Worm (Caenorhabditis elegans): Measurements from ENCODE around the gene C08B6.10.
A peak's percentile ranks its signal among the peaks of the same experiment; 100 is the strongest.

The C08B6.10 gene

DNA sequence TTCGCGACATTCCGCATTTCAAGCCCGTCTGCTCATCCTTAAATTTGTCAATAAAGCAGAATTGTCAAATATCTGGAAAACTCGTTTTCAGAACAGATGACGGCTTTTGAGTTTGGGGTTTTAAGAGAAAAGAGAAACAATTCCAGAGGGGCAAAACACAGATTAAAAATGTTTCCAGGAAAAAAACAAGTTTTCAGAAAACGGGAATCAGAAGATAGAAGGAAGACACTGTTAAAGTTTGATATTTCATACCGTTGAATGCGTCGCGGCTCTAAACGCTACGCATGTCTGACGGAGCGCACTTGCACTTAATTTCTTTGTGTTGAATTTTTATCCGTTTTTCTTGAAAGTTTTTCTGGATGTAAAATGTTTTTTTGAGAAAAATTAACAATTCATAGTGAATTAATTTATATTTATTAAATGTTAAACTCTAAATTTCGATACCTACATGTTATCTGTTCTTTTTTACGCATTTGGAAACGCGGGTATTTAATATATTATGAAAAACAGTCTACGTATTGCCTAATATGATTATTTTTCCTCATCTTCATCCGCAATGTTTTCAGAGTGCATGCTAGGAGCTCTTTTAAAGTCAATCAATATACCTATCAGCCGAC, 8.9 kb downstream of the C08B6.10 start, which contains the start of the genes C08B6.18, wdr-20 and C08B6.8:
Gene C08B6.18, minus strand, starts transcription at position 51 of the 617 bp plus-strand sequence.
Gene wdr-20, minus strand, starts transcription at position 82 of the 617 bp plus-strand sequence.
Gene C08B6.8, plus strand, starts transcription at position 567 of the 617 bp plus-strand sequence.
- TF ChIP-seq madf-6 (GFP tag; IDR thresholded peaks at IDR 0.05) = no peak
- no peak for TF ChIP-seq dpff-1 (tag; optimal IDR thresholded peaks at IDR 0.05)
- no peak for TF ChIP-seq lin-35 (GFP tag; optimal IDR thresholded peaks at IDR 0.05)
- peak; percentile 89 for TF ChIP-seq madf-3 (GFP tag; IDR thresholded peaks at IDR 0.05)
- no peak for TF ChIP-seq egl-18 (GFP tag; IDR thresholded peaks at IDR 0.05)
- no peak for TF ChIP-seq ekl-4 (GFP tag; IDR thresholded peaks at IDR 0.05)
- TF ChIP-seq ztf-6 (GFP tag; IDR thresholded peaks at IDR 0.05) = no peak
- no peak for TF ChIP-seq snpc-4 (GFP tag; optimal IDR thresholded peaks at IDR 0.05)
- peak in 1 of 4 experiments; percentile 35 for TF ChIP-seq snpc-4 (tag; optimal IDR thresholded peaks at IDR 0.05)

DNA sequence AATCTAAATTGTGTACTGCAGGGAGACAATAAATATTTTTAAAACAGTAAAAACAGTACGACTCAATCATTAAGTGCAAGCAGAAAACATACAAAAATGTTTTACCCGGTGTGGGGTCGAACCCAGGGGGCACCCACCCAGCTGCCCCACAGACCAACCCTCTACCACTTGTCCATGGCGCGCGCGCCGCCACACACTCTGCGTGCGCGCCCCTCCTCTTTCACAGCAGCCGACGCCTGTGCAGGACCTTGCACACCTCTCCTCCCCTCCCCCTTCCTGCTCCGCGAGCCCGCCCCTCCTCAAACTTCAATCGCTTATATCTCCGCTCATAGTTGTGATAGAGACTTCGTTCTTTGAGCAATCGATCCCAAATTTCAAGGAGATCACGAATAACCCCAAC, 11.3 kb downstream of the C08B6.10 start:
- TF ChIP-seq egrh-3 (GFP tag; IDR thresholded peaks at IDR 0.05) = peak; percentile 99

DNA sequence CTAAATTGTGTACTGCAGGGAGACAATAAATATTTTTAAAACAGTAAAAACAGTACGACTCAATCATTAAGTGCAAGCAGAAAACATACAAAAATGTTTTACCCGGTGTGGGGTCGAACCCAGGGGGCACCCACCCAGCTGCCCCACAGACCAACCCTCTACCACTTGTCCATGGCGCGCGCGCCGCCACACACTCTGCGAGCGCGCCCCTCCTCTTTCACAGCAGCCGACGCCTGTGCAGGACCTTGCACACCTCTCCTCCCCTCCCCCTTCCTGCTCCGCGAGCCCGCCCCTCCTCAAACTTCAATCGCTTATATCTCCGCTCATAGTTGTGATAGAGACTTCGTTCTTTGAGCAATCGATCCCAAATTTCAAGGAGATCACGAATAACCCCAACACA, 13.3 kb downstream of the C08B6.10 start:
- TF ChIP-seq madf-6 (GFP tag; IDR thresholded peaks at IDR 0.05) = peak; percentile 55; the same call in 1 of the 2 replicates
- peak; percentile 92 for TF ChIP-seq pbrm-1 (GFP tag; IDR thresholded peaks at IDR 0.05)
- peak; percentile 51 for TF ChIP-seq D2030.7 (GFP tag; IDR thresholded peaks at IDR 0.05)
- peak; percentile 63 for TF ChIP-seq rcor-1 (GFP tag; IDR thresholded peaks at IDR 0.05)
- 0 out of 2 replicates have a peak, but pooled peaks have one; percentile 37 for TF ChIP-seq F39B2.1 (GFP tag; IDR thresholded peaks at IDR 0.05)
- TF ChIP-seq madf-3 (GFP tag; IDR thresholded peaks at IDR 0.05) = peak; percentile 88
- peak; percentile 41; the same call in 1 of the 2 replicates for TF ChIP-seq hsf-1 (GFP tag; IDR thresholded peaks at IDR 0.05)
- peak; percentile 71 for TF ChIP-seq attf-6 (GFP tag; IDR thresholded peaks at IDR 0.05)
- TF ChIP-seq egrh-3 (GFP tag; IDR thresholded peaks at IDR 0.05) = peak; percentile 99
- 0 out of 2 replicates have a peak, but pooled peaks have one; percentile 59 for TF ChIP-seq ekl-4 (GFP tag; IDR thresholded peaks at IDR 0.05)
- TF ChIP-seq lin-26 (GFP tag; IDR thresholded peaks at IDR 0.05) = peak; percentile 99
- TF ChIP-seq Y53G8AR.9 (GFP tag; conservative IDR thresholded peaks at IDR 0.05) = 0 out of 2 replicates have a peak, but pooled peaks have one; percentile 38
- 0 out of 2 replicates have a peak, but pooled peaks have one; percentile 33 for TF ChIP-seq mcd-1 (GFP tag; IDR thresholded peaks at IDR 0.05)

DNA sequence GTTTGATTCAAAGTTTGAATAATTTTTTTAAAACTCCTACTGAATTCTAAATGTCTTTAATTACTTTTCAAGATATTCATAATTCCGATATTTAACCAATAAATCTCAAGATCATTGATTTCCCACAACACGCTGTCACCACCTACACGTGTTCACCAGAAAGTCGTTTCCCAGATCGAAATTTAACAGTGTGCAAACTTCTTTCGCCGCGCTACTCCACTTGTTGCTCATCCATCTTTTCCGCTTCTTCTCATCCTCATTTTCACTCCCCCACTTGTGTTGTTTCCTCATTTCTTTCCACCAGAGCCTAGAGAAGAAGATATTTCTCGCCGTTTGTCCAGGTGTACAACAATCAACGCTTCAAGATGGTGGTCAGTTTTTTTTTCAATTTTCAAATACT, 20.4 kb downstream of the C08B6.10 start, which contains the start of gene C51E3.9:
Gene C51E3.9, plus strand, starts transcription at position 301 of the 400 bp plus-strand sequence.
- TF ChIP-seq D2030.7 (GFP tag; IDR thresholded peaks at IDR 0.05) = no peak
- TF ChIP-seq B0336.3 (GFP tag; IDR thresholded peaks at IDR 0.05) = no peak
- no peak for TF ChIP-seq athp-1 (tag; optimal IDR thresholded peaks at IDR 0.05)
- no peak for TF ChIP-seq rpc-1 (optimal IDR thresholded peaks at IDR 0.05)
- no peak for TF ChIP-seq rpc-1 (tag; optimal IDR thresholded peaks at IDR 0.05)
- no peak for TF ChIP-seq nfya-1 (tag; optimal IDR thresholded peaks at IDR 0.05; ENCODE audit: borderline replicate concordance, insufficient read depth)

DNA sequence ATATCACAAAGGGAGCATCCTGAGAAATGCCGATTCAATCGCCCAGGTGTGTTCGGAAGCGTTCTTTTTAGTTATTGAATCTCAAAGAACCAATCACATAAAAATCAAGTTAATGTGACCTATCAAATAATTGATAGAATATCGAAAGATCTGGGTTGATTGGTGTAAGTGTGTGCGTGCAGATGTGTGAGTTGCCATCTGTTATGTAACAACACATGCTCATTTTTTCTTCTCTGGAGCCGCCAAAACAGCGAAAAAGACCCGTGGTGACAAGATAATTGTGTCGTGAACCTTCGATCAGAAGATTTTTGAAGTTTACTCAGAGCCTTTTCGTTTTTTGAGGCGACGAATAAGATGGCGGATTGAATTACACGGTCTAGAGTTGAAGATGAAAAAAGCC, 21.5 kb downstream of the C08B6.10 start:
- TF ChIP-seq fkh-3 (tag; optimal IDR thresholded peaks at IDR 0.05) = no peak

DNA sequence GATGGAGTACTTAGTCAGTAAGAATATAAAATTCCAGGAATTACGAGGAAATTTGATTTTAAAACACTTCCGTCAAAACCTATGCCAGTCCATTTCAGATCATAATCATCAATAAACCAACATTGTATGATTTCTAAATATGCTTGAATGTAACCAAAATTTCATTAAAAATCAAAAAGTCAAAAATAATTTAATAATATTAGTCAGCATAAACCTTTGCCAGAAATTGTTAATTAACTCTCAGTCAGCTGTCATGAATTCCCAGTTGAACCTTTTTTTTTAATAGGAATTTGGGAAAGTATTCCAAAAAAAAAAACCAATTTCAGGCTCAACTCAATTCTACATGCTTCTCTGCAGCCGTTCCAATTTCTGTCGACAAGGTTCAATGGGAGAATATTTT, 23.1 kb downstream of the C08B6.10 start, which contains the start of gene srsx-26:
Gene srsx-26, plus strand, starts transcription at position 301 of the 400 bp plus-strand sequence.
- no peak for TF ChIP-seq attf-5 (GFP tag; optimal IDR thresholded peaks at IDR 0.05)
- TF ChIP-seq F22D6.2 (tag; optimal IDR thresholded peaks at IDR 0.05) = no peak
- TF ChIP-seq nfya-1 (tag; optimal IDR thresholded peaks at IDR 0.05; ENCODE audit: borderline replicate concordance, insufficient read depth) = no peak
- TF ChIP-seq lsl-1 (GFP tag; optimal IDR thresholded peaks at IDR 0.05) = no peak
- no peak for TF ChIP-seq pha-4 (tag; optimal IDR thresholded peaks at IDR 0.05)
- TF ChIP-seq mel-28 (tag; optimal IDR thresholded peaks at IDR 0.05; ENCODE audit: borderline replicate concordance) = no peak
